Worm (Caenorhabditis elegans): ENCODE measurements around the gene C14A11.6.

Gene C14A11.6

DNA sequence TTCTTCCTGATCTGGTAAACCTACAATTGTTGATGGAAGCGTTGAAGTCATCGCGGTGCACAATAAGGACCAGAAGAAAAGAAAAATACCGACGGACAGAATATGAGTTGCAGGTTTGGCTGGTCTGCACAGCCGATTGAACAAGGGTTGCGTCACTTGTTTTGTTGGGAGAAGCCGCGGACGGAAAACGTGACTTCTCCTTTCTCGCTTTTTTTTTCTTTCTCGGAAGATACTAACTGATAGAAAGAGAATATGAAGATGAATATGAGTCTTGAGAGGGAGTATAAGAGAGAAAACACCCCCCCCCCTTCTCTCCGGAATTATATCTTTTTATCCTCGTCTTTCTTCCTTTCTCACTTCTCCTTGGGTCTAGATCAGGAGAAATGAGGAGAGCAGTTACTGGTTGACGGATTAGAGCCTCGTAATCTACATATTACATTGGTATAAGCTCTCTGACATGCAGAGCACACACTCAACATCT lies 13.8 kb upstream of the C14A11.6 start, which contains the start of gene ssr-2:
ssr-2 (minus strand) TSS at position 51 of the 481 bp plus-strand sequence.
- TF ChIP-seq let-607 (tag; optimal IDR thresholded peaks at IDR 0.05) = no peak
- TF ChIP-seq mel-28 (tag; optimal IDR thresholded peaks at IDR 0.05; ENCODE audit: borderline replicate concordance) = no peak
- TF ChIP-seq sdz-38 (tag; optimal IDR thresholded peaks at IDR 0.05) = no peak
- no peak for TF ChIP-seq zfh-2 (GFP tag; conservative IDR thresholded peaks at IDR 0.05)
- TF ChIP-seq cebp-2 (GFP tag; IDR thresholded peaks at IDR 0.05) = no peak
- TF ChIP-seq ceh-79 (tag; optimal IDR thresholded peaks at IDR 0.05) = no peak
- TF ChIP-seq F39B2.1 (GFP tag; IDR thresholded peaks at IDR 0.05) = no peak
- no peak for TF ChIP-seq snpc-1.3 (tag; optimal IDR thresholded peaks at IDR 0.05; ENCODE audit: insufficient read depth)
- TF ChIP-seq ztf-26 (tag; optimal IDR thresholded peaks at IDR 0.05) = no peak
- no peak for TF ChIP-seq ceh-91 (GFP tag; IDR thresholded peaks at IDR 0.05)
- TF ChIP-seq let-526 (GFP tag; IDR thresholded peaks at IDR 0.05) = no peak
- no peak for TF ChIP-seq F33H1.4 (GFP tag; IDR thresholded peaks at IDR 0.05)
- TF ChIP-seq nfyb-1 (GFP tag; IDR thresholded peaks at IDR 0.05) = no peak
- TF ChIP-seq B0336.3 (GFP tag; IDR thresholded peaks at IDR 0.05) = no peak
- TF ChIP-seq B0261.1 (tag; optimal IDR thresholded peaks at IDR 0.05) = no peak
- TF ChIP-seq B0035.1 (tag; optimal IDR thresholded peaks at IDR 0.05) = no peak
- no peak for TF ChIP-seq dpff-1 (tag; optimal IDR thresholded peaks at IDR 0.05)
- no peak for TF ChIP-seq nhr-90 (tag; optimal IDR thresholded peaks at IDR 0.05)

DNA sequence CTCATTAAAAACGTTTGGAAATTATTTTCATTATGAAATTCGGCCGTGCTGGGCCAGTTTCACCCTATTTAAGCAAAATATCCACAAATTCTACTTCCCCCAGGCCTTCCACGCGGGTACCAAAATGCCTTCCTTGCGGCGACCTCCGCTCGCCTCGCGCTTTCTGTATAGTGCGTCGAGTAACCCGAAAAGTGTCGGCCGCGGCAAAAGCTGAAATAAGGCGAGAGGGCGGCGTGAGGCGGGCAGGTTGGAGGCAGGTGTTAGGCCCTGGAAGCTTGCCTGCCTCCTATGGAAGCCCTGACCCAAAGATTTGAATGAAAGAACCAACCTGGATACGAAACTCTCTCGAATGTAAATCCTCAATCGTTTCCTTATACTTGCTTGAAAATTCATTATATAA lies 12.4 kb upstream of the C14A11.6 start:
- TF ChIP-seq zfh-2 (GFP tag; conservative IDR thresholded peaks at IDR 0.05) (peak; percentile 77), Y95B8A.8 (GFP tag; IDR thresholded peaks at IDR 0.05) (no peak), egrh-3 (GFP tag; IDR thresholded peaks at IDR 0.05) (peak; percentile 43; the same call in 1 of the 2 replicates), lsy-27 (tag; optimal IDR thresholded peaks at IDR 0.05; ENCODE audit: borderline replicate concordance, insufficient read depth) (no peak)

DNA sequence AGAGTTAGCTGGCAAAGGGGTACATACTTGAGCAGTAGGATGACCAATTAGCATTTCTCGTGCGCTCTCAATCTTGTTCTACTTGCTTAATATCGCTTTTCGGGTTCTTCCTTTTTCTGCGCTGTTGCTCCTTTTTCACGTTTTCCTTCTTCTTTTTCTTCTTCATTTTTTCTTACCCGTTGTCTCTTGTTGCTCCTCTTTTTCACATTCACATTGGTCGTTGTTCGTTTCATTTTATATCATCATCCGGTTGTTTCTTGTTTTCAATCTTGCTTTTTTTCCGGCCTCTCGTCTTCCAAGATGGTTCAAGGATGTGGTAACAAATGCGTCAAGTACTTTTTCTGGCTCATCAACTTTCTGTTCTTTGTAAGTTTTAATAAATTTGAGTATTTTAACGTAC lies 6.2 kb upstream of the C14A11.6 start, which contains the start of gene tsp-6:
tsp-6 (plus strand) TSS at position 301 of the 400 bp plus-strand sequence.
- TF ChIP-seq akir-1 (GFP tag; optimal IDR thresholded peaks at IDR 0.05) (no peak), egl-44 (GFP tag; IDR thresholded peaks at IDR 0.05) (no peak), F57A8.1 (GFP tag; optimal IDR thresholded peaks at IDR 0.05) (no peak), ceh-79 (tag; optimal IDR thresholded peaks at IDR 0.05) (no peak), somi-1 (GFP tag; optimal IDR thresholded peaks at IDR 0.05) (no peak), egl-18 (GFP tag; IDR thresholded peaks at IDR 0.05) (no peak), madf-8 (GFP tag; conservative IDR thresholded peaks at IDR 0.05) (no peak), hrde-1 (tag; optimal IDR thresholded peaks at IDR 0.05; ENCODE audit: borderline replicate concordance) (no peak), rcor-1 (GFP tag; IDR thresholded peaks at IDR 0.05) (no peak), mes-4 (tag; optimal IDR thresholded peaks at IDR 0.05) (no peak), dpff-1 (tag; optimal IDR thresholded peaks at IDR 0.05) (no peak), C06A6.2 (GFP tag; conservative IDR thresholded peaks at IDR 0.05) (no peak), ztf-25 (GFP tag; IDR thresholded peaks at IDR 0.05) (no peak), pha-4 (tag; optimal IDR thresholded peaks at IDR 0.05) (no peak), ccch-3 (GFP tag; optimal IDR thresholded peaks at IDR 0.05) (no peak), madf-3 (GFP tag; IDR thresholded peaks at IDR 0.05) (no peak), snpc-1.1 (tag; optimal IDR thresholded peaks at IDR 0.05; ENCODE audit: insufficient read depth) (no peak)
